Worm (Caenorhabditis elegans) whole organism, L1 larva: ENCODE measurements around the gene F28F9.3.

Experiments
- F16B12.6 ChIP-seq: fragments of 150-350 bp; optimal IDR thresholded peaks from 2 replicates; lab custom pipeline; 2014; ENCODE audit warnings: missing biosample characterization, missing genetic modification characterization
- aha-1 ChIP-seq: fragments of 150-350 bp; optimal IDR thresholded peaks from 2 replicates; lab custom pipeline; 2014; ENCODE audit warnings: missing biosample characterization, missing genetic modification characterization
- aly-2 ChIP-seq: fragments of 150-350 bp; optimal IDR thresholded peaks from 2 replicates; lab custom pipeline; 2014; ENCODE audit warnings: missing biosample characterization, missing genetic modification characterization
- ama-1 ChIP-seq: fragments of 150-350 bp; optimal IDR thresholded peaks from 2 replicates; lab custom pipeline; 2014
- ceh-82 ChIP-seq, 3 experiments: fragments of 150-350 bp in 1 of 3; sonication (generic microtip) in 2 of 3; optimal IDR thresholded peaks; 2 replicates each; lab custom pipeline; 2014 to 2017; ENCODE audit warnings: missing biosample characterization in 3 of 3, missing genetic modification characterization in 3 of 3
- ceh-88 ChIP-seq: fragments of 200-800 bp; sonication (Bioruptor generic); IDR thresholded peaks from 2 replicates; pipeline ENCODE4 v1.3.6; 2022; ENCODE audit warnings: missing genetic modification characterization, missing compliant biosample characterization
- ceh-90 ChIP-seq: sonication (generic microtip); optimal IDR thresholded peaks from 2 replicates; lab custom pipeline; 2016; ENCODE audit warnings: missing genetic modification characterization, missing compliant biosample characterization
- ces-1 ChIP-seq: fragments of 150-350 bp; optimal IDR thresholded peaks from 2 replicates; lab custom pipeline; 2014; ENCODE audit warnings: missing biosample characterization, missing genetic modification reagents, missing genetic modification characterization
- dpl-1 ChIP-seq, 3 experiments: fragments of 150-350 bp in 2 of 3; sonication (generic microtip) in 1 of 3; optimal IDR thresholded peaks; 2 replicates each; lab custom pipeline; 2014 to 2017; ENCODE audit warnings: missing biosample characterization in 3 of 3, missing genetic modification characterization in 3 of 3, missing genetic modification reagents in 3 of 3
- efl-1 ChIP-seq, 4 experiments: fragments of 150-350 bp; optimal IDR thresholded peaks in 3 of 4; peaks in 1 of 4; 1 replicate in 1 of 4; 2 replicates in 3 of 4; lab custom pipeline; 2014; ENCODE audit warnings: missing biosample characterization in 2 of 4, missing genetic modification characterization in 2 of 4, missing genetic modification reagents in 2 of 4
- elt-3 ChIP-seq, 6 experiments: fragments of 150-350 bp in 1 of 6; sonication (generic microtip); optimal IDR thresholded peaks; 2 replicates each; lab custom pipeline; 2017 to 2018; ENCODE audit warnings: missing biosample characterization in 6 of 6, missing genetic modification characterization in 6 of 6, inconsistent platforms in 1 of 6
- fos-1 ChIP-seq: fragments of 150-350 bp; optimal IDR thresholded peaks from 2 replicates; lab custom pipeline; 2014; ENCODE audit warnings: missing biosample characterization, missing genetic modification characterization
- hlh-17 ChIP-seq: fragments of 200-800 bp; sonication (Bioruptor generic); optimal IDR thresholded peaks from 2 replicates; lab custom pipeline; 2018; ENCODE audit warnings: missing genetic modification characterization, mild to moderate bottlenecking, missing compliant biosample characterization, moderate library complexity, borderline replicate concordance
- hpl-2 ChIP-seq: fragments of 150-350 bp; optimal IDR thresholded peaks from 2 replicates; lab custom pipeline; 2014; ENCODE audit warnings: missing biosample characterization, missing genetic modification reagents, missing genetic modification characterization
- jun-1 ChIP-seq: fragments of 150-350 bp; optimal IDR thresholded peaks from 2 replicates; lab custom pipeline; 2014; ENCODE audit warnings: missing biosample characterization, missing genetic modification reagents, missing genetic modification characterization
- lin-13 ChIP-seq: fragments of 150-350 bp; optimal IDR thresholded peaks from 2 replicates; lab custom pipeline; 2014; ENCODE audit warnings: missing biosample characterization, missing genetic modification reagents, missing genetic modification characterization
- mab-9 ChIP-seq: fragments of 200-800 bp; sonication (Bioruptor generic); IDR thresholded peaks from 2 replicates; pipeline ENCODE4 v1.3.6; 2022; ENCODE audit warnings: missing genetic modification reagents, missing genetic modification characterization, missing compliant biosample characterization
- mdl-1 ChIP-seq, 2 experiments: fragments of 150-350 bp; optimal IDR thresholded peaks; 2 replicates each; lab custom pipeline; 2014 to 2017; ENCODE audit warnings: missing biosample characterization in 2 of 2, missing genetic modification characterization in 2 of 2, inconsistent platforms in 1 of 2
- nhr-11 ChIP-seq: fragments of 150-350 bp; optimal IDR thresholded peaks from 2 replicates; lab custom pipeline; 2014; ENCODE audit warnings: missing biosample characterization, missing genetic modification characterization
- nhr-20 ChIP-seq: sonication (generic microtip); optimal IDR thresholded peaks from 2 replicates; lab custom pipeline; 2016; ENCODE audit warnings: mild to moderate bottlenecking, missing genetic modification characterization, missing compliant biosample characterization
- nhr-47 ChIP-seq: sonication (generic microtip); optimal IDR thresholded peaks from 2 replicates; lab custom pipeline; 2016; ENCODE audit warnings: mild to moderate bottlenecking, missing genetic modification characterization, moderate library complexity, missing compliant biosample characterization
- nhr-77 ChIP-seq: fragments of 150-350 bp; optimal IDR thresholded peaks from 2 replicates; lab custom pipeline; 2014; ENCODE audit warnings: missing biosample characterization, missing genetic modification characterization
- pax-3 ChIP-seq: fragments of 200-800 bp; sonication (Bioruptor generic); optimal IDR thresholded peaks from 2 replicates; lab custom pipeline; 2018; ENCODE audit warnings: mild to moderate bottlenecking, missing genetic modification characterization, moderate library complexity, missing compliant biosample characterization
- rnt-1 ChIP-seq: sonication (generic microtip); optimal IDR thresholded peaks from 2 replicates; lab custom pipeline; 2016; ENCODE audit warnings: mild to moderate bottlenecking, missing genetic modification characterization, moderate library complexity, missing compliant biosample characterization
- skn-1 ChIP-seq: fragments of 150-350 bp; optimal IDR thresholded peaks from 2 replicates; lab custom pipeline; 2014; ENCODE audit warnings: missing biosample characterization, missing genetic modification characterization
- snpc-4 ChIP-seq: fragments of 150-350 bp; optimal IDR thresholded peaks from 2 replicates; lab custom pipeline; 2014; ENCODE audit warnings: missing biosample characterization, missing genetic modification characterization
- snu-23 ChIP-seq: sonication (generic microtip); optimal IDR thresholded peaks from 2 replicates; lab custom pipeline; 2016; ENCODE audit warnings: missing genetic modification characterization, missing compliant biosample characterization
- sox-4 ChIP-seq: sonication (generic microtip); optimal IDR thresholded peaks from 2 replicates; lab custom pipeline; 2016; ENCODE audit warnings: missing genetic modification characterization, missing compliant biosample characterization
- sptf-1 ChIP-seq: fragments of 150-350 bp; optimal IDR thresholded peaks from 2 replicates; lab custom pipeline; 2014; ENCODE audit warnings: missing biosample characterization, missing genetic modification characterization
- sup-37 ChIP-seq: fragments of 200-800 bp; sonication (Bioruptor generic); optimal IDR thresholded peaks from 2 replicates; lab custom pipeline; 2018; ENCODE audit warnings: mild to moderate bottlenecking, missing genetic modification characterization, missing compliant biosample characterization
- tbx-2 ChIP-seq: sonication (generic microtip); optimal IDR thresholded peaks from 2 replicates; lab custom pipeline; 2016; ENCODE audit warnings: missing genetic modification characterization, missing compliant biosample characterization
- unc-130 ChIP-seq: fragments of 150-350 bp; optimal IDR thresholded peaks from 2 replicates; lab custom pipeline; 2017; ENCODE audit warnings: missing biosample characterization, missing genetic modification characterization, inconsistent platforms
- unc-30 ChIP-seq: sonication (generic microtip); optimal IDR thresholded peaks from 2 replicates; lab custom pipeline; 2017; ENCODE audit warnings: missing biosample characterization, missing genetic modification characterization
- unc-62 ChIP-seq: fragments of 150-350 bp; optimal IDR thresholded peaks from 2 replicates; lab custom pipeline; 2014; ENCODE audit warnings: missing biosample characterization, missing genetic modification reagents, missing genetic modification characterization

The F28F9.3 gene

DNA sequence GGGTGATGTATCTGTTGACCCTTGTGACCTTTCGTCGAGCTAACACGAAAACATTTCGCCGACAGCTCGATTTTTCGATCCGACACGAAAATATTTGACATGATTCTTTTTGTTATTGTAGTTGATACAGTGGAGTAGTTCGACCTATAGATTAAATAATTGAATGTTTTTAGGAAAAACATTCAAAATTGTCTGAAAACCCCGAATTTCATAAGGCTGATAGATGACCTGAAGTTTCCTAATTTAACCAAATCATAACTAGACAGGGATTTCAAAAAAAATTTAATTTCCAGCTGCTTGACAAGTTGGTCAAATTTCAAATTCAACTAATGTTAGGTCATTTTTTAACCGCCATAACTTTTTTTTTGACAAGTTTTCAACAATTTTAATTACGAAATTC is 8.4 kb downstream of the F28F9.3 start, which contains the start of gene cal-3:
TSS of gene cal-3 (minus strand) at position 101 of the 400 bp plus-strand sequence.
- no peak for TF ChIP-seq F16B12.6 (tag; lab: Kevin White, UChicago)
- TF ChIP-seq ceh-88: no peak
- no peak for TF ChIP-seq efl-1 (optimal IDR thresholded peaks at IDR 0.05; lab: Kevin White, UChicago)
- peak in 1 of 2 experiments; percentile 19 for TF ChIP-seq efl-1 (GFP tag; optimal IDR thresholded peaks at IDR 0.05 in 1 of 2; lab: Kevin White, UChicago)

DNA sequence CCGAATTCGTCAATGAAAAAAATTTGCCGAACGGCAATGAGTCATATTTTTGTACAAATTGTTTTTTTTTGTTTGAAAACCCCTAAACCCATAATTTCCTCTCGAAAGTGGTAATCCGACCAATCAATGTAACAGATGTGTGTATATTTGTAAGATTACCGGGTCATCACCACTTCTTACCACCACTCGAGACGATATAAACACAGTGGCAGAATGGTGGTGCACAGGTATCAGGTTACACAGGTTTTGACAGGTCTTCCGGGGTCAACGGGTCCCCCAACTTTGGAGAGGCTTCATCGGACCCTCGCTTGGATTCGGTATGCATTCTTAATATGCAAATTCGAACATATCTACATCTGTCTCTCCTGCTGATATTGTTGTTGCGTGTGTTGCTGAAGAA is 12.0 kb downstream of the F28F9.3 start:
- TF ChIP-seq sptf-1 (tag; lab: Kevin White, UChicago) (no peak), nhr-77 (tag; lab: Kevin White, UChicago) (no peak), snu-23 (GFP tag; lab: Kevin White, UChicago) (no peak), unc-30 (tag; lab: Kevin White, UChicago) (no peak), pax-3 (no peak), ces-1 (GFP tag; lab: Kevin White, UChicago) (no peak), nhr-11 (tag; lab: Kevin White, UChicago) (no peak)

DNA sequence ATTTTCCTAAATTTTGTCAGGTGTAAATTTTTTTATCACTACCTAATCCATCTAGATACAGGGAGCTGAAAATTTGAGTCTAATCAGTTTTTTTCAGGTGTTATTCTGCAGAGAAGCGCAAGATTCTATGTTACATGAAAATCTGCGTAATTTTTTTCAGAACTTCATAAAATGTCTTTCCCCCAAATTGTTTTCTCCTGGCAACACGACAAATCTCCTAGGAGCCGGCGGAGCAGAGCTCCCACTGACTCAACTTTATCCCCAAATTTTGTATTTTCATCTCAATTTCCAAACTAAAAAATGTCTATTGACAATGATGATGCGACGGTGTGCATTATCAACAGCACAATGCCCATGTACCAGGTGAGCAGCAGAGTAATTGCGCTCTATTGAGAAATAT is 12.7 kb downstream of the F28F9.3 start, which contains the start of gene F28F9.2:
TSS of gene F28F9.2 (plus strand) at position 301 of the 400 bp plus-strand sequence.
- TF ChIP-seq sup-37 (GFP tag; lab: Kevin White, UChicago): no peak
- TF ChIP-seq unc-130 (tag; lab: Kevin White, UChicago): no peak
- TF ChIP-seq snpc-4 (tag; lab: Kevin White, UChicago): no peak
- no peak for TF ChIP-seq aha-1 (tag; lab: Kevin White, UChicago)
- no peak for TF ChIP-seq hlh-17
- no peak for TF ChIP-seq nhr-77 (tag; lab: Kevin White, UChicago)
- no peak for TF ChIP-seq rnt-1 (tag; lab: Kevin White, UChicago)
- TF ChIP-seq skn-1 (tag; lab: Kevin White, UChicago): no peak

DNA sequence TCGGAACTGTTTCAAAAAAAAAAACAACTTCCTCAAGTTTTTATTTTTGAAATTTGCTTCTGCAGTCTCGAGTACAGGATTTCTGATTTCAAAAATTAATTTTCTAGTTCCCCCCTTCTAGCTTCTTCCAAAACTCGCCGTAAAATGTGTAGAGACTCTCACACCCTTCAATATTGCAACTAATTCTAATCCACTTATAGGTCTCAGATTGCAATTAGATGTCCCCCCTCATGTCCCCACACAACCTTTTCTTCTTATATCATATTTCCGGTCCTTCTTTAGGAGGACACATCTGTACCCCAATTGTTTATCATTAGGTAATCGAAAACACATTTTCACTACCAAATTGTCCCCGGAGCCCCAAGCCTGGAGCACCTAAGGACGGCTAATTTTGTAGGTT is 13.8 kb downstream of the F28F9.3 start:
- no peak for TF ChIP-seq ceh-90 (tag; lab: Kevin White, UChicago)
- no peak for TF ChIP-seq ces-1 (GFP tag; lab: Kevin White, UChicago)
- no peak for TF ChIP-seq ama-1 (lab: Kevin White, UChicago)
- TF ChIP-seq snpc-4 (tag; lab: Kevin White, UChicago): no peak

DNA sequence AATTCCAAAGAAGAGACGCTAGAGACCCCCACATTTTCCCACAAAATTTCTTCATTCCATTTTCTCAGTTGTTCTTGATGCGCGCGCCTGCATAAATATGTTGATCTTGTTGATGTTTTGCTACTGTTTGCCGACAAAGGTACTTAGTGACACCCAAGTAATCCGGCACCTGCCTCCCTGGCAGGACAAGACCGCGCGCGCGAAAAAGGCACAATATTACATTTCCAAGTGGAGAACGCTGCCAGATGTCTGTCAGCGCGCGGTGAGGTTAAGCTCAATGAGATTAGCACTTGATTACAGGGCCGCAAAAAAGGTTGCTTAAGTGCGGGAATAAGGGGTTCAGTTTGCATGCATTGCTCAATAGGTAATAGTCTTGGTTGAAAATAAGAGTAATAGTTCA is 14.9 kb downstream of the F28F9.3 start:
- no peak for TF ChIP-seq nhr-11 (tag; lab: Kevin White, UChicago)
- TF ChIP-seq unc-62 (GFP tag; lab: Kevin White, UChicago): no peak
- no peak for TF ChIP-seq ama-1 (lab: Kevin White, UChicago)
- no peak for TF ChIP-seq nhr-20 (tag; lab: Kevin White, UChicago)
- TF ChIP-seq ces-1 (GFP tag; lab: Kevin White, UChicago): no peak
- no peak for TF ChIP-seq ceh-82 (tag; optimal IDR thresholded peaks at IDR 0.05; lab: Kevin White, UChicago)
- TF ChIP-seq aly-2 (tag; lab: Kevin White, UChicago): no peak
- TF ChIP-seq sox-4 (tag; lab: Kevin White, UChicago): no peak
- TF ChIP-seq dpl-1 (GFP tag; optimal IDR thresholded peaks at IDR 0.05; lab: Kevin White, UChicago): no peak
- no peak for TF ChIP-seq nhr-47 (tag; lab: Kevin White, UChicago)
- TF ChIP-seq fos-1 (tag; lab: Kevin White, UChicago): no peak
- TF ChIP-seq jun-1 (tag; lab: Kevin White, UChicago): no peak
- no peak for TF ChIP-seq tbx-2 (tag; lab: Kevin White, UChicago)
- TF ChIP-seq mab-9: no peak
- no peak for TF ChIP-seq mdl-1 (tag; optimal IDR thresholded peaks at IDR 0.05; lab: Kevin White, UChicago)

DNA sequence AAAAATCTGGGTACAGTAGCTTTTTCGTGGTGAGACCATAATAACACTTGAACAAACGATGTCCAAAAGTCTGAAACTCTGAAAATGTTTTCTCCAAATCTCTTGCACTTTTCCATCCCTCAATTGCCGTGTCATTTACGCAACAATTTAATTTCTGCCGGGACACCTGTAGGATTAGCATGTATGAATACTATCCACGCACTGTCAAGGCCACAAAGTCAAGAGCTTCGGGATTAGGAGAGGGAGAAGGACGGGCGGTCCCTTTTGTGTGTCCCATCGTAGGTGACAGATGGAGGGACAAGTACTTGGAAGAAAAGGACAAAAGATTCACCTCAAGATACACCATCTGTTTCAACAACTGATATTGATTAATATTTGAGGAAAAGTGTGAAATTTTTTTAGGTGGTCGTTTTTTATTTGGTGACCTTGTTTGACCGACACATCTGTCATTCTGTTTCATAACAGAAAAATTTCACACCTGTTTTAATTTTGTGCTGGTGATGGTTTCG is 16.4 kb downstream of the F28F9.3 start:
- TF ChIP-seq efl-1 (optimal IDR thresholded peaks at IDR 0.05; lab: Kevin White, UChicago): no peak
- peak in 1 of 2 experiments; percentile 8 for TF ChIP-seq efl-1 (GFP tag; optimal IDR thresholded peaks at IDR 0.05 in 1 of 2; lab: Kevin White, UChicago)
- TF ChIP-seq hpl-2 (GFP tag; lab: Kevin White, UChicago): no peak
- no peak for TF ChIP-seq unc-62 (GFP tag; lab: Kevin White, UChicago)
- no peak for TF ChIP-seq elt-3 (tag; optimal IDR thresholded peaks at IDR 0.05; lab: Kevin White, UChicago)
- no peak for TF ChIP-seq lin-13 (GFP tag; lab: Kevin White, UChicago)
- TF ChIP-seq snpc-4 (tag; lab: Kevin White, UChicago): no peak
- TF ChIP-seq, all 84 proteins: peak for 1
